Fruit fly (Drosophila melanogaster) whole organism, embryonic: ENCODE measurements around the gene Ppm1.

Source experiments
- CG11723 ChIP-seq: fragments of 200-800 bp; sonication (Bioruptor generic); optimal IDR thresholded peaks from 2 replicates; lab custom pipeline; 2017; ENCODE audit warnings: missing biosample characterization, mild to moderate bottlenecking, missing genetic modification characterization
- CG1233 ChIP-seq: fragments of 200-800 bp; sonication (Bioruptor generic); optimal IDR thresholded peaks from 4 replicates; lab custom pipeline; 2018; ENCODE audit warnings: missing biosample characterization, mild to moderate bottlenecking, missing genetic modification characterization
- CG14014 ChIP-seq: fragments of 200-800 bp; sonication (Bioruptor generic); IDR thresholded peaks from 2 replicates; pipeline ENCODE4 v1.3.6; 2022; ENCODE audit warnings: missing biosample characterization, missing genetic modification characterization
- CG14050 ChIP-seq: fragments of 200-800 bp; sonication (Bioruptor generic); IDR thresholded peaks from 3 replicates; pipeline ENCODE4 v1.3.6; 2022; ENCODE audit warnings: missing biosample characterization, missing genetic modification characterization
- CG14860 ChIP-seq: fragments of 200-800 bp; sonication (Bioruptor generic); IDR thresholded peaks from 3 replicates; pipeline ENCODE4 v1.3.6; 2022; ENCODE audit warnings: missing biosample characterization, missing genetic modification characterization; ENCODE audit not compliant: partially characterized antibody
- CG18011 ChIP-seq: fragments of 200-800 bp; sonication (Bioruptor generic); optimal IDR thresholded peaks from 2 replicates; lab custom pipeline; 2017; ENCODE audit warnings: missing biosample characterization, missing genetic modification characterization, mild to moderate bottlenecking, moderate library complexity, missing genotype
- CG18764 ChIP-seq: fragments of 200-800 bp; sonication (Bioruptor generic); optimal IDR thresholded peaks from 3 replicates; lab custom pipeline; 2016; ENCODE audit warnings: missing biosample characterization, missing genetic modification characterization
- CG2712 ChIP-seq: fragments of 200-800 bp; optimal IDR thresholded peaks from 3 replicates; lab custom pipeline; 2019; ENCODE audit warnings: missing biosample characterization, mild to moderate bottlenecking, missing genetic modification characterization, moderate library complexity
- CG31388 ChIP-seq: fragments of 200-800 bp; sonication (Bioruptor generic); optimal IDR thresholded peaks from 2 replicates; lab custom pipeline; 2016; ENCODE audit warnings: missing biosample characterization, missing genetic modification characterization
- CG32772 ChIP-seq: fragments of 200-800 bp; sonication (Bioruptor generic); IDR thresholded peaks from 2 replicates; pipeline ENCODE4 v1.3.6; 2022; ENCODE audit warnings: missing biosample characterization, missing genetic modification characterization
- CG3838 ChIP-seq: fragments of 200-800 bp; sonication (Bioruptor generic); optimal IDR thresholded peaks from 3 replicates; lab custom pipeline; 2016; ENCODE audit warnings: missing biosample characterization, missing genetic modification characterization
- CG42726 ChIP-seq: fragments of 200-800 bp; sonication (Bioruptor generic); IDR thresholded peaks from 2 replicates; pipeline ENCODE4 v1.3.6; 2022; ENCODE audit warnings: missing biosample characterization, missing genetic modification characterization; ENCODE audit not compliant: partially characterized antibody
- CG43689 ChIP-seq: fragments of 200-800 bp; sonication (Bioruptor generic); IDR thresholded peaks from 2 replicates; pipeline ENCODE4 v1.3.6; 2022; ENCODE audit warnings: missing biosample characterization, missing genetic modification characterization
- CG6254 ChIP-seq: fragments of 200-800 bp; sonication (Bioruptor generic); optimal IDR thresholded peaks from 3 replicates; lab custom pipeline; 2017; ENCODE audit warnings: mild to moderate bottlenecking, missing biosample characterization, missing genetic modification reagents, missing genetic modification characterization
- CG8359 ChIP-seq: fragments of 200-800 bp; sonication (Bioruptor generic); optimal IDR thresholded peaks from 2 replicates; lab custom pipeline; 2017; ENCODE audit warnings: missing biosample characterization, mild to moderate bottlenecking, missing genetic modification characterization, borderline replicate concordance
- Dek ChIP-seq: fragments of 200-800 bp; sonication (Bioruptor generic); optimal IDR thresholded peaks from 3 replicates; lab custom pipeline; 2019; ENCODE audit warnings: missing biosample characterization, mild to moderate bottlenecking, missing genetic modification characterization, moderate library complexity
- Dp ChIP-seq: fragments of 200-800 bp; sonication (Bioruptor generic); optimal IDR thresholded peaks from 2 replicates; lab custom pipeline; 2018; ENCODE audit warnings: missing biosample characterization, mild to moderate bottlenecking, missing genetic modification characterization, moderate library complexity
- E2f2 ChIP-seq: fragments of 200-800 bp; sonication (Bioruptor generic); IDR thresholded peaks from 2 replicates; pipeline ENCODE4 v1.3.6; 2022; ENCODE audit warnings: missing biosample characterization, missing genetic modification characterization
- H2.0 ChIP-seq: fragments of 200-800 bp; sonication (Bioruptor generic); IDR thresholded peaks from 2 replicates; pipeline ENCODE4 v1.3.6; 2022; ENCODE audit warnings: missing biosample characterization, missing genetic modification characterization
- Hmx ChIP-seq: fragments of 200-800 bp; sonication (Bioruptor generic); optimal IDR thresholded peaks from 2 replicates; lab custom pipeline; 2016; ENCODE audit warnings: missing biosample characterization, missing genetic modification characterization
- Hr51 ChIP-seq, 2 experiments: fragments of 200-800 bp; sonication (Bioruptor generic); optimal IDR thresholded peaks; 2 replicates in 1 of 2; 3 replicates in 1 of 2; lab custom pipeline; 2016 to 2018; ENCODE audit warnings: missing biosample characterization in 2 of 2, missing genetic modification characterization in 2 of 2, mild to moderate bottlenecking in 1 of 2, moderate library complexity in 1 of 2
- Lim3 ChIP-seq: fragments of 200-800 bp; sonication (Bioruptor generic); IDR thresholded peaks from 2 replicates; pipeline ENCODE4 v1.3.6; 2022; ENCODE audit warnings: missing biosample characterization, missing genetic modification characterization
- Mes4 ChIP-seq: fragments of 200-800 bp; sonication (Bioruptor generic); optimal IDR thresholded peaks from 2 replicates; lab custom pipeline; 2016; ENCODE audit warnings: missing biosample characterization, missing genetic modification characterization
- Oli ChIP-seq: fragments of 200-800 bp; sonication (Bioruptor generic); optimal IDR thresholded peaks from 2 replicates; lab custom pipeline; 2018; ENCODE audit warnings: missing biosample characterization, mild to moderate bottlenecking, missing genetic modification characterization, moderate library complexity
- Optix ChIP-seq: fragments of 200-800 bp; sonication (Bioruptor generic); IDR thresholded peaks from 3 replicates; pipeline ENCODE4 v1.3.6; 2022; ENCODE audit warnings: missing biosample characterization, missing genetic modification characterization
- PHDP ChIP-seq: fragments of 200-800 bp; sonication (Bioruptor generic); optimal IDR thresholded peaks from 3 replicates; lab custom pipeline; 2018; ENCODE audit warnings: missing biosample characterization, mild to moderate bottlenecking, missing genetic modification characterization, moderate library complexity
- Ravus ChIP-seq: fragments of 200-800 bp; sonication (Bioruptor generic); IDR thresholded peaks from 2 replicates; pipeline ENCODE4 v1.3.6; 2022; ENCODE audit warnings: missing biosample characterization, missing genetic modification characterization
- Tbp ChIP-seq: fragments of >200 bp; optimal IDR thresholded peaks from 2 replicates; lab custom pipeline; 2018; ENCODE audit warnings: missing biosample characterization, missing genetic modification characterization
- ap ChIP-seq: fragments of 200-800 bp; sonication (Bioruptor generic); IDR thresholded peaks from 2 replicates; pipeline ENCODE4 v1.3.6; 2022; ENCODE audit warnings: missing biosample characterization, missing genetic modification characterization
- ara ChIP-seq: fragments of 200-800 bp; sonication (Bioruptor generic); IDR thresholded peaks from 2 replicates; pipeline ENCODE4 v1.3.6; 2022; ENCODE audit warnings: missing biosample characterization, missing genetic modification characterization
- ash1 ChIP-seq: fragments of 200-800 bp; sonication (Bioruptor generic); optimal IDR thresholded peaks from 2 replicates; lab custom pipeline; 2018; ENCODE audit warnings: missing biosample characterization, mild to moderate bottlenecking, missing genetic modification characterization
- bbx ChIP-seq: fragments of 200-800 bp; sonication (Bioruptor generic); IDR thresholded peaks from 2 replicates; pipeline ENCODE4 v1.3.6; 2022; ENCODE audit warnings: missing biosample characterization, missing genetic modification characterization; ENCODE audit not compliant: partially characterized antibody
- corto ChIP-seq: fragments of 200-800 bp; sonication (Bioruptor generic); optimal IDR thresholded peaks from 2 replicates; lab custom pipeline; 2016; ENCODE audit warnings: missing biosample characterization, mild to moderate bottlenecking, missing genetic modification characterization, moderate library complexity
- da ChIP-seq: fragments of 200-800 bp; sonication (Bioruptor generic); optimal IDR thresholded peaks from 2 replicates; lab custom pipeline; 2016; ENCODE audit warnings: missing biosample characterization, missing genetic modification characterization
- dmrt11E ChIP-seq: fragments of 200-800 bp; sonication (Bioruptor generic); optimal IDR thresholded peaks from 3 replicates; lab custom pipeline; 2018; ENCODE audit warnings: missing biosample characterization, mild to moderate bottlenecking, missing genetic modification characterization, moderate library complexity
- en ChIP-seq: fragments of 200-800 bp; sonication (Bioruptor generic); optimal IDR thresholded peaks from 2 replicates; lab custom pipeline; 2016; ENCODE audit warnings: missing biosample characterization, missing genetic modification characterization
- fd3F ChIP-seq: fragments of 200-800 bp; sonication (Bioruptor generic); optimal IDR thresholded peaks from 2 replicates; lab custom pipeline; 2018; ENCODE audit warnings: missing biosample characterization, mild to moderate bottlenecking, missing genetic modification characterization, moderate library complexity
- grau ChIP-seq: fragments of 200-800 bp; optimal IDR thresholded peaks from 3 replicates; lab custom pipeline; 2019; ENCODE audit warnings: missing biosample characterization, mild to moderate bottlenecking, missing genetic modification characterization, moderate library complexity
- gsb ChIP-seq: fragments of 200-800 bp; sonication (Bioruptor generic); IDR thresholded peaks from 2 replicates; pipeline ENCODE4 v1.3.6; 2022; ENCODE audit warnings: missing biosample characterization, missing genetic modification characterization
- her ChIP-seq: fragments of 200-800 bp; sonication (Bioruptor generic); optimal IDR thresholded peaks from 2 replicates; lab custom pipeline; 2016; ENCODE audit warnings: missing biosample characterization, missing genetic modification characterization
- klu ChIP-seq: fragments of 200-800 bp; sonication (Bioruptor generic); IDR thresholded peaks from 2 replicates; pipeline ENCODE4 v1.3.6; 2022; ENCODE audit warnings: missing biosample characterization, missing genetic modification characterization
- p53 ChIP-seq: fragments of 200-800 bp; sonication (Bioruptor generic); optimal IDR thresholded peaks from 2 replicates; lab custom pipeline; 2016; ENCODE audit warnings: missing biosample characterization, missing genetic modification characterization
- pzg ChIP-seq: fragments of 200-800 bp; sonication (Bioruptor generic); optimal IDR thresholded peaks from 3 replicates; lab custom pipeline; 2018; ENCODE audit warnings: missing biosample characterization, mild to moderate bottlenecking, missing genetic modification characterization, moderate library complexity
- scrt ChIP-seq: fragments of 200-800 bp; sonication (Bioruptor generic); optimal IDR thresholded peaks from 2 replicates; lab custom pipeline; 2018; ENCODE audit warnings: missing biosample characterization, mild to moderate bottlenecking, missing genetic modification characterization, moderate library complexity
- sens ChIP-seq: fragments of 200-800 bp; sonication (Bioruptor generic); peaks from one replicate; lab custom pipeline; 2016; ENCODE audit warnings: missing biosample characterization, missing genetic modification characterization
- sr ChIP-seq: fragments of 200-800 bp; sonication (Bioruptor generic); IDR thresholded peaks from 3 replicates; pipeline ENCODE4 v1.3.6; 2022; ENCODE audit warnings: missing biosample characterization, missing genetic modification characterization
- tup ChIP-seq: fragments of 200-800 bp; sonication (Bioruptor generic); optimal IDR thresholded peaks from 2 replicates; lab custom pipeline; 2016; ENCODE audit warnings: missing biosample characterization, mild to moderate bottlenecking, missing genetic modification characterization, moderate library complexity
- vfl ChIP-seq: fragments of 200-800 bp; sonication (Bioruptor generic); optimal IDR thresholded peaks from 2 replicates; lab custom pipeline; 2016; ENCODE audit warnings: missing biosample characterization, missing genetic modification characterization
- zfh1 ChIP-seq: fragments of 200-800 bp; sonication (Bioruptor generic); IDR thresholded peaks from 3 replicates; pipeline ENCODE4 v1.3.6; 2022; ENCODE audit warnings: missing biosample characterization, missing genetic modification characterization

Gene Ppm1

DNA sequence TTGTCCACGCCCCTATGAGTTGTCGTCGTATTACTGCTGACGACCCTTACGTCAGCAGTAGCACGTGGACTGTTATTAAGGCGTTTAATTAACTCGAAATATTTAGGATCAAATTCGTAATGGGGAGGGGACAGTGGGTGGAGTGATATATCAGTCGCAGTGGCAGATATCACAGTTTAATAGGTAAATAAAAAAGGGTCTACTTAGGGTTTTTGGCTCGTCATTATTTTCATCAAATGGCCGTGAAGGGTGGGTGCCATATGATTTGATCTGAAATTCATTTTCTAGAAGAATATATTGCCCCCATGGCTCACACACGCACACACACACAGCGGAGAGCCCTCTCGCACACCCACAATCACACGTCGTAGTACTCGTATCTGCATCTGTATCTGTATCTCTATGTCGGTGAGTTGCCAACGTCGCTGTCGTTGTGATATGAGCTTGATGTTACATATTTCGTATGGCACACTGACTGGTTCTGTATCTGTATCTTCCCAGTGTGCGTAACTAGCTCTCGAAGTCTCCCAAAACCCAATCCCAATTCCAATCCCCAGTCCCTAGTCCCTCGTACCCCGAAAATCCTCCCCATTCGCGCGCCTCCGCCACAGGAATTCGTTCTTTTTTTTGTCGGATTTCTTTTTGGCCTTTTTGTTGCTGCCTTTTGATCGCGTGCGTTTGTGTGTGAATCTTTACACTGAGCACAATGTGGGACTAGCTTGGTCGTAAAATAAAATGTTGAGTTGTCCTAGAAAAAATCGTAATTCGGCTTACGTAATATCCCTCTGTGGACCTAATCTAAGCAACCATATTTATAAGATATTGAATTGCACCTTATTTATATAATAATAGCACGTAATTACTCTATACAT, 45.6 kb downstream of the Ppm1 start (continued):
- peak; percentile 59; the same call in 1 of the 2 replicates for TF ChIP-seq CG32772 (GFP tag; lab: Robert Waterston, UW)
- TF ChIP-seq da (GFP tag; lab: Kevin White, UChicago), result no peak
- TF ChIP-seq klu (GFP tag; lab: Robert Waterston, UW), result no peak
- no peak for TF ChIP-seq CG43689 (GFP tag; lab: Robert Waterston, UW)
- TF ChIP-seq PHDP (tag; lab: Kevin White, UChicago), result no peak
- TF ChIP-seq CG1233 (GFP tag; lab: Kevin White, UChicago), result peak; percentile 47
- TF ChIP-seq tup (GFP tag; lab: Kevin White, UChicago), result peak; percentile 12
- TF ChIP-seq her, result no peak
- TF ChIP-seq sr (GFP tag; lab: Robert Waterston, UW), result no peak
- peak; percentile 5 for TF ChIP-seq fd3F (GFP tag; lab: Kevin White, UChicago)
- peak; percentile 47 for TF ChIP-seq grau
- no peak for TF ChIP-seq Lim3 (GFP tag; lab: Robert Waterston, UW)
- peak; percentile 69 for TF ChIP-seq H2.0 (GFP tag; lab: Robert Waterston, UW)
- TF ChIP-seq CG14014 (GFP tag; lab: Robert Waterston, UW), result peak; percentile 62; the same call in 1 of the 2 replicates
- TF ChIP-seq scrt (GFP tag; lab: Kevin White, UChicago), result peak; percentile 33
- 0 out of 2 replicates have a peak, but pooled peaks have one; percentile 20 for TF ChIP-seq bbx (GFP tag; lab: Robert Waterston, UW)
- no peak for TF ChIP-seq Dp
- TF ChIP-seq CG14860 (GFP tag; lab: Robert Waterston, UW), result no peak
- TF ChIP-seq CG14050 (GFP tag; lab: Robert Waterston, UW), result peak; percentile 23; the same call in 1 of the 3 replicates
- TF ChIP-seq CG42726 (GFP tag; lab: Robert Waterston, UW), result no peak
- no peak for TF ChIP-seq Ravus (GFP tag; lab: Robert Waterston, UW)
- no peak for TF ChIP-seq Hmx (GFP tag; lab: Kevin White, UChicago)
- no peak for TF ChIP-seq CG6254 (GFP tag; lab: Kevin White, UChicago)
- no peak for TF ChIP-seq Mes4 (GFP tag; lab: Kevin White, UChicago)
- no peak for TF ChIP-seq ara (GFP tag; lab: Robert Waterston, UW)
- TF ChIP-seq dmrt11E (tag; lab: Kevin White, UChicago), result peak; percentile 41
- TF ChIP-seq p53 (GFP tag; lab: Kevin White, UChicago), result no peak
- TF ChIP-seq CG8359 (GFP tag; lab: Kevin White, UChicago), result no peak
- no peak for TF ChIP-seq vfl (GFP tag; lab: Kevin White, UChicago)
- TF ChIP-seq Optix (GFP tag; lab: Robert Waterston, UW), result no peak
- no peak for TF ChIP-seq CG11723 (GFP tag; lab: Kevin White, UChicago)
- peak; percentile 24 for TF ChIP-seq E2f2 (GFP tag; lab: Robert Waterston, UW)
- TF ChIP-seq Hr51 (GFP tag; optimal IDR thresholded peaks at IDR 0.05; lab: Kevin White, UChicago), result peak; percentile 15 to 37
- peak; percentile 69 for TF ChIP-seq sens (GFP tag; lab: Kevin White, UChicago)
- TF ChIP-seq pzg (GFP tag; lab: Kevin White, UChicago), result no peak
- TF ChIP-seq Oli (tag; lab: Kevin White, UChicago), result peak; percentile 49
- peak; percentile 68 for TF ChIP-seq zfh1 (GFP tag; lab: Robert Waterston, UW)
- TF ChIP-seq ash1 (GFP tag; lab: Kevin White, UChicago), result no peak
- no peak for TF ChIP-seq en (GFP tag; lab: Kevin White, UChicago)
- no peak for TF ChIP-seq Dek
- TF ChIP-seq Tbp (GFP tag; lab: Kevin White, UChicago), result no peak
- no peak for TF ChIP-seq corto
- no peak for TF ChIP-seq CG31388 (GFP tag; lab: Kevin White, UChicago)
- TF ChIP-seq gsb (GFP tag; lab: Robert Waterston, UW), result peak; percentile 55; the same call in 1 of the 2 replicates
- no peak for TF ChIP-seq ap
- TF ChIP-seq CG18011 (GFP tag; lab: Kevin White, UChicago), result no peak
- TF ChIP-seq CG2712 (tag; lab: Kevin White, UChicago), result peak; percentile 52
- no peak for TF ChIP-seq CG3838 (GFP tag; lab: Kevin White, UChicago)
- TF ChIP-seq CG18764 (GFP tag; lab: Kevin White, UChicago), result no peak
